Fruit fly (Drosophila melanogaster) whole organism, prepupa: ENCODE data around the gene CG11912.

Experiments
- CG10669 ChIP-seq: fragments of 200-800 bp; sonication (Bioruptor generic); optimal IDR thresholded peaks from 3 replicates; lab custom pipeline; 2018; ENCODE audit warnings: missing biosample characterization, mild to moderate bottlenecking, missing genetic modification characterization, moderate library complexity
- CG11762 ChIP-seq: fragments of 200-800 bp; sonication (Bioruptor generic); optimal IDR thresholded peaks from 3 replicates; lab custom pipeline; 2016; ENCODE audit warnings: missing biosample characterization, missing genetic modification characterization; ENCODE audit not compliant: insufficient read depth
- CG11902 ChIP-seq: fragments of 200-800 bp; sonication (Bioruptor generic); optimal IDR thresholded peaks from 3 replicates; lab custom pipeline; 2016; ENCODE audit warnings: missing biosample characterization, missing genetic modification characterization
- CG16779 ChIP-seq: fragments of 200-800 bp; sonication (Bioruptor generic); optimal IDR thresholded peaks from 3 replicates; lab custom pipeline; 2017; ENCODE audit warnings: missing biosample characterization, mild to moderate bottlenecking, missing genetic modification characterization
- CG3919 ChIP-seq: fragments of 200-800 bp; sonication (Bioruptor generic); optimal IDR thresholded peaks from 3 replicates; lab custom pipeline; 2016; ENCODE audit warnings: missing biosample characterization, missing genetic modification characterization
- CG4318 ChIP-seq: fragments of 200-800 bp; sonication (Bioruptor generic); optimal IDR thresholded peaks from 3 replicates; lab custom pipeline; 2017; ENCODE audit warnings: missing biosample characterization, mild to moderate bottlenecking, missing genetic modification characterization
- CG6163 ChIP-seq: fragments of 200-800 bp; sonication (Bioruptor generic); IDR thresholded peaks from 3 replicates; pipeline ENCODE4 v1.3.6; 2022; ENCODE audit warnings: missing biosample characterization, missing genetic modification characterization
- CG6276 ChIP-seq: fragments of 200-800 bp; sonication (Bioruptor generic); optimal IDR thresholded peaks from 2 replicates; lab custom pipeline; 2017; ENCODE audit warnings: missing biosample characterization, mild to moderate bottlenecking, missing genetic modification characterization
- CG6808 ChIP-seq: fragments of 200-800 bp; sonication (Bioruptor generic); optimal IDR thresholded peaks from 3 replicates; lab custom pipeline; 2017; ENCODE audit warnings: missing biosample characterization, missing genetic modification characterization, mild to moderate bottlenecking, moderate library complexity, missing genetic modification reagents
- CG8119 ChIP-seq: fragments of 200-800 bp; sonication (Bioruptor generic); IDR thresholded peaks from 3 replicates; pipeline ENCODE4 v1.3.6; 2022; ENCODE audit warnings: missing biosample characterization, missing genetic modification characterization
- CG8319 ChIP-seq: fragments of 200-800 bp; sonication (Bioruptor generic); optimal IDR thresholded peaks from 3 replicates; lab custom pipeline; 2016; ENCODE audit warnings: missing biosample characterization, missing genetic modification characterization
- CG8632 ChIP-seq: fragments of 200-800 bp; sonication (Bioruptor generic); optimal IDR thresholded peaks from 3 replicates; lab custom pipeline; 2016; ENCODE audit warnings: missing biosample characterization, missing genetic modification characterization
- CG9139 ChIP-seq: fragments of 200-800 bp; sonication (Bioruptor generic); optimal IDR thresholded peaks from 3 replicates; lab custom pipeline; 2017; ENCODE audit warnings: missing biosample characterization, mild to moderate bottlenecking, missing genetic modification characterization
- Eip75B ChIP-seq: fragments of 200-800 bp; sonication (Bioruptor generic); optimal IDR thresholded peaks from 3 replicates; lab custom pipeline; 2016; ENCODE audit warnings: missing biosample characterization, missing genetic modification characterization
- Eip78C ChIP-seq: fragments of 200-800 bp; sonication (Bioruptor generic); peaks from one replicate; lab custom pipeline; 2016; ENCODE audit warnings: missing biosample characterization, missing genetic modification characterization
- Eip93F ChIP-seq: fragments of 200-800 bp; sonication (Bioruptor generic); optimal IDR thresholded peaks from 2 replicates; lab custom pipeline; 2016; ENCODE audit warnings: missing biosample characterization, mild to moderate bottlenecking, missing genetic modification characterization
- Ets96B ChIP-seq: fragments of 200-800 bp; optimal IDR thresholded peaks from 2 replicates; lab custom pipeline; 2019; ENCODE audit warnings: missing biosample characterization, mild to moderate bottlenecking, missing genetic modification characterization, moderate library complexity
- Gug ChIP-seq: fragments of 200-800 bp; sonication (Bioruptor generic); IDR thresholded peaks from 2 replicates; pipeline ENCODE4 v1.3.6; 2022; ENCODE audit warnings: missing biosample characterization, missing genetic modification characterization
- Hr39 ChIP-seq: fragments of 200-800 bp; sonication (Bioruptor generic); optimal IDR thresholded peaks from 2 replicates; lab custom pipeline; 2016; ENCODE audit warnings: missing biosample characterization, missing genetic modification characterization
- Hr4 ChIP-seq: fragments of 200-800 bp; sonication (Bioruptor generic); optimal IDR thresholded peaks from 3 replicates; lab custom pipeline; 2016; ENCODE audit warnings: missing biosample characterization, missing genetic modification characterization
- Lpt ChIP-seq: fragments of 200-800 bp; sonication (Bioruptor generic); optimal IDR thresholded peaks from 3 replicates; lab custom pipeline; 2016; ENCODE audit warnings: missing biosample characterization, missing genetic modification characterization
- Met ChIP-seq: fragments of 200-800 bp; sonication (Bioruptor generic); optimal IDR thresholded peaks from 3 replicates; lab custom pipeline; 2016; ENCODE audit warnings: missing biosample characterization, missing genetic modification characterization
- OdsH ChIP-seq: fragments of 200-800 bp; sonication (Bioruptor generic); optimal IDR thresholded peaks from 3 replicates; lab custom pipeline; 2016; ENCODE audit warnings: missing biosample characterization, missing genetic modification characterization
- Smox ChIP-seq: fragments of 200-800 bp; sonication (Bioruptor generic); optimal IDR thresholded peaks from 3 replicates; lab custom pipeline; 2016; ENCODE audit warnings: missing biosample characterization, missing genetic modification characterization
- Sox102F ChIP-seq: fragments of 200-800 bp; sonication (Bioruptor generic); optimal IDR thresholded peaks from 2 replicates; lab custom pipeline; 2016; ENCODE audit warnings: missing biosample characterization, mild to moderate bottlenecking, missing genetic modification characterization
- Sox14 ChIP-seq: fragments of 200-800 bp; sonication (Bioruptor generic); optimal IDR thresholded peaks from 3 replicates; lab custom pipeline; 2016; ENCODE audit warnings: missing biosample characterization, missing genetic modification characterization
- Sox15 ChIP-seq: fragments of 200-800 bp; sonication (Bioruptor generic); optimal IDR thresholded peaks from 3 replicates; lab custom pipeline; 2016; ENCODE audit warnings: missing biosample characterization, missing genetic modification characterization
- cyc ChIP-seq: fragments of 200-800 bp; sonication (Bioruptor generic); optimal IDR thresholded peaks from 3 replicates; lab custom pipeline; 2016; ENCODE audit warnings: missing biosample characterization, missing genetic modification characterization
- dac ChIP-seq: fragments of 200-800 bp; sonication (Bioruptor generic); optimal IDR thresholded peaks from 2 replicates; lab custom pipeline; 2017; ENCODE audit warnings: missing biosample characterization, mild to moderate bottlenecking, missing genetic modification characterization
- eg ChIP-seq: fragments of 200-800 bp; sonication (Bioruptor generic); IDR thresholded peaks from 3 replicates; pipeline ENCODE4 v1.3.6; 2022; ENCODE audit warnings: missing biosample characterization, missing genetic modification characterization
- esn ChIP-seq: fragments of 200-800 bp; sonication (Bioruptor generic); optimal IDR thresholded peaks from 2 replicates; lab custom pipeline; 2016; ENCODE audit warnings: missing biosample characterization, mild to moderate bottlenecking, missing genetic modification characterization, moderate library complexity
- fkh ChIP-seq: fragments of 200-800 bp; sonication (Bioruptor generic); optimal IDR thresholded peaks from 3 replicates; lab custom pipeline; 2017; ENCODE audit warnings: missing biosample characterization, mild to moderate bottlenecking, missing genetic modification characterization, moderate library complexity
- net ChIP-seq: fragments of 200-800 bp; sonication (Bioruptor generic); optimal IDR thresholded peaks from 3 replicates; lab custom pipeline; 2016; ENCODE audit warnings: missing biosample characterization, missing genetic modification characterization
- ss ChIP-seq, 2 experiments: fragments of 200-800 bp; sonication (Bioruptor generic); optimal IDR thresholded peaks; 2 replicates in 1 of 2; 3 replicates in 1 of 2; lab custom pipeline; 2017 to 2018; ENCODE audit warnings: mild to moderate bottlenecking in 2 of 2, missing biosample characterization in 2 of 2, missing genetic modification characterization in 2 of 2, moderate library complexity in 1 of 2
- topi ChIP-seq: fragments of 200-800 bp; sonication (Bioruptor generic); optimal IDR thresholded peaks from 3 replicates; lab custom pipeline; 2016; ENCODE audit warnings: missing biosample characterization, missing genetic modification characterization
- vri ChIP-seq: fragments of 200-800 bp; sonication (Bioruptor generic); optimal IDR thresholded peaks from 3 replicates; lab custom pipeline; 2016; ENCODE audit warnings: missing biosample characterization, mild to moderate bottlenecking, missing genetic modification characterization

The CG11912 gene

dm6 chr2L:356234-356633, 37.2 kb upstream of the CG11912 start:
- TF ChIP-seq CG10669 (GFP tag; lab: Kevin White, UChicago): no peak
- TF ChIP-seq cyc (GFP tag; lab: Kevin White, UChicago): no peak
- no peak for TF ChIP-seq eg (GFP tag; lab: Robert Waterston, UW)
- no peak for TF ChIP-seq CG3919 (GFP tag; lab: Kevin White, UChicago)
- TF ChIP-seq Eip78C (GFP tag; lab: Kevin White, UChicago): no peak
- no peak for TF ChIP-seq Gug (GFP tag; lab: Robert Waterston, UW)
- TF ChIP-seq CG6163 (GFP tag; lab: Robert Waterston, UW): no peak
- TF ChIP-seq CG11902: no peak
- no peak for TF ChIP-seq CG11762 (GFP tag; lab: Kevin White, UChicago)
- TF ChIP-seq Eip93F (GFP tag; lab: Kevin White, UChicago): no peak

- TF ChIP-seq OdsH (GFP tag; lab: Kevin White, UChicago): no peak
- TF ChIP-seq CG8119: no peak
- no peak for TF ChIP-seq Lpt (GFP tag; lab: Kevin White, UChicago)
- TF ChIP-seq Smox: no peak
- TF ChIP-seq ss (GFP tag; optimal IDR thresholded peaks at IDR 0.05; lab: Kevin White, UChicago): no peak
- TF ChIP-seq CG9139 (GFP tag; lab: Kevin White, UChicago): no peak
- TF ChIP-seq Sox15 (GFP tag; lab: Kevin White, UChicago): no peak
These were observed 28.5 kb upstream of the CG11912 start for dm6 chr2L:347604-348003.

- TF ChIP-seq CG6276 (GFP tag; lab: Kevin White, UChicago) (no peak), Sox102F (no peak), Hr39 (GFP tag; lab: Kevin White, UChicago) (no peak), Gug (GFP tag; lab: Robert Waterston, UW) (no peak), CG16779 (no peak), Sox14 (GFP tag; lab: Kevin White, UChicago) (no peak), CG8632 (GFP tag; lab: Kevin White, UChicago) (no peak), dac (GFP tag; lab: Kevin White, UChicago) (no peak), Eip75B (GFP tag; lab: Kevin White, UChicago) (no peak), topi (no peak), net (GFP tag; lab: Kevin White, UChicago) (no peak), CG4318 (no peak), Hr4 (GFP tag; lab: Kevin White, UChicago) (no peak), CG8319 (no peak), cyc (GFP tag; lab: Kevin White, UChicago) (no peak), vri (GFP tag; lab: Kevin White, UChicago) (no peak), Ets96B (tag; lab: Kevin White, UChicago) (no peak)
- TF ChIP-seq, all 60 proteins: peak for 0
These were observed 27.7 kb upstream of the CG11912 start for dm6 chr2L:346781-347180.

dm6 chr2L:332235-332634, 13.2 kb upstream of the CG11912 start, which contains the start of gene CG31921:
Gene CG31921 (minus strand): TSS chr2L:332335.
- TF ChIP-seq dac (GFP tag; lab: Kevin White, UChicago): no peak
- no peak for TF ChIP-seq fkh (GFP tag; lab: Kevin White, UChicago)
- no peak for TF ChIP-seq CG6808
- TF ChIP-seq ss (GFP tag; optimal IDR thresholded peaks at IDR 0.05; lab: Kevin White, UChicago): no peak
- TF ChIP-seq Gug (GFP tag; lab: Robert Waterston, UW): no peak
- TF ChIP-seq CG6276 (GFP tag; lab: Kevin White, UChicago): no peak
- no peak for TF ChIP-seq Hr4 (GFP tag; lab: Kevin White, UChicago)
- TF ChIP-seq Sox15 (GFP tag; lab: Kevin White, UChicago): no peak
- no peak for TF ChIP-seq esn (GFP tag; lab: Kevin White, UChicago)
- no peak for TF ChIP-seq cyc (GFP tag; lab: Kevin White, UChicago)
- no peak for TF ChIP-seq Met
